Fruit fly (Drosophila melanogaster) whole organism: ENCODE results near the gene Kat60.

Experiments used
- CG8478 ChIP-seq: fragments of >200 bp; optimal IDR thresholded peaks from 2 replicates; lab custom pipeline; 2018; ENCODE audit warnings: inconsistent platforms
- Dll ChIP-seq: fragments of >200 bp; optimal IDR thresholded peaks from 2 replicates; lab custom pipeline; 2017
- EcR ChIP-seq, 2 experiments: fragments of >200 bp; optimal IDR thresholded peaks; 2 replicates each; lab custom pipeline; 2017; ENCODE audit warnings: missing biosample characterization in 2 of 2, missing genetic modification characterization in 2 of 2, missing genetic modification reagents in 2 of 2
- pan ChIP-seq: fragments of >200 bp; optimal IDR thresholded peaks from 2 replicates; lab custom pipeline; 2017
- psq ChIP-seq: fragments of >200 bp; optimal IDR thresholded peaks from 2 replicates; lab custom pipeline; 2017
- usp ChIP-seq: fragments of >200 bp; optimal IDR thresholded peaks from 2 replicates; lab custom pipeline; 2017; ENCODE audit warnings: missing biosample characterization, missing genetic modification characterization, mixed read lengths

- TF ChIP-seq EcR (GFP tag; optimal IDR thresholded peaks at IDR 0.05; lab: Kevin White, UChicago) = no peak
- no peak for TF ChIP-seq usp (GFP tag; lab: Kevin White, UChicago)
- TF ChIP-seq psq = no peak
- no peak for TF ChIP-seq pan (lab: Kevin White, UChicago)
- TF ChIP-seq Dll = no peak
- TF ChIP-seq CG8478 = no peak
Observed at dm6 chr3R:5280380-5280779, 48.4 kb upstream of the Kat60 start.
